Worm (Caenorhabditis elegans): Measurements from ENCODE around the gene F15E6.5.

F15E6.5 gene

DNA sequence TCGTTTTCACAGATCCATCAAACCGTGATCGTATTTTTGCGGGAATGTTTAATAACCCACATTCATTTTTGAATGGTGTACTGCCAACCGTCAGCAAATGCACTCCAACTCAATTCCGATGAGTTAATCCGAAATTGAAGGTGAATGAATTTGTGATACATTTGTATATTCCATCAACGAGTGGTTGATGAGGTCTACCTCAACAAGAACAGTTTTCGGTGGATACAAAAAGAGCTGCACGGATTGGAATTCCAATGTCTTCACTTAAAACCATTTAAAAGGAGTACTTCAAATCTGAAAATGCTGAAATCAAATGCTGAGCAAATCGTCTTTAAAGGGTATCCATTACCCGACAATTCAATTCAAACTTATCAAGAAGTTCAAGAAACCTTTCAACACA lies at the start of gene F15E6.5:
Gene F15E6.5, plus strand, starts transcription at position 301 of the 400 bp plus-strand sequence.
- no peak for TF ChIP-seq ceh-39 (tag; optimal IDR thresholded peaks at IDR 0.05)
- no peak for TF ChIP-seq tbx-8 (GFP tag; optimal IDR thresholded peaks at IDR 0.05)
- no peak for TF ChIP-seq mls-2 (tag; optimal IDR thresholded peaks at IDR 0.05)
- no peak for TF ChIP-seq nhr-2 (tag; optimal IDR thresholded peaks at IDR 0.05)
- no peak for TF ChIP-seq cnd-1 (tag; optimal IDR thresholded peaks at IDR 0.05)
- TF ChIP-seq ztf-11 (tag; optimal IDR thresholded peaks at IDR 0.05) = no peak
- no peak for TF ChIP-seq unc-39 (tag; optimal IDR thresholded peaks at IDR 0.05)
- TF ChIP-seq lin-32 (GFP tag; optimal IDR thresholded peaks at IDR 0.05) = no peak
- no peak for TF ChIP-seq bed-3 (GFP tag; optimal IDR thresholded peaks at IDR 0.05)
- TF ChIP-seq M03D4.4 (tag; optimal IDR thresholded peaks at IDR 0.05) = no peak
- TF ChIP-seq lin-13 (tag; optimal IDR thresholded peaks at IDR 0.05) = no peak
- no peak for TF ChIP-seq snpc-4 (tag; optimal IDR thresholded peaks at IDR 0.05)

DNA sequence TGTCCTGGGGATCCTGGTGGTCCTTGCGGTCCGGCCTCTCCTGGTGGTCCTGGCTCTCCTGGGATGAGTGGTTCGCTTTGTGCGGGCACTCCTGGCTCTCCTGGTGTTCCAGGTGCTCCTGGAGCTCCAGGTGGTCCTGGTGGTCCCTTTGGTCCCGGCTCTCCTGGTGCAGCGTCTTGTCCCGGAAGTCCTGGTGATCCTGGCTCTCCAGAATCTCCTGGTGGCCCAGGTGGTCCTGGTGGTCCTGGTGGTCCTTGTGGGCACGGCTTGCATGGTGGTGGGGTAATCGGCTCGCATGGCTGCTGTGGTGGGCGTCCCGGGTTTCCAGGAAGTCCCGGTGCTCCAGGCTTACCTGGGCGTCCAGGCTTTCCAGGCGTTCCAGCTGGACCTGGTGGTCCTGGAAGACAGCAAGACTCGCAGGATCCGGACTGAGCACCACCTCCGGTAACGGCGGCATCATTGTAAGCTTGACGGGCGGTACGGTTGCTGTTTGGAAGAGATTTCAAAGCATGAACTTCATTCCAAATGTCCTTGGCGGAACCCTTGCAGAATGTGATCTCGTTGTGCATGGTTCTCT lies 45.4 kb upstream of the F15E6.5 start:
- TF ChIP-seq ceh-83 (GFP tag; optimal IDR thresholded peaks at IDR 0.05) (no peak), hlh-1 (tag; optimal IDR thresholded peaks at IDR 0.05) (no peak), nhr-2 (tag; optimal IDR thresholded peaks at IDR 0.05) (no peak), ztf-11 (tag; optimal IDR thresholded peaks at IDR 0.05) (no peak), ceh-39 (tag; optimal IDR thresholded peaks at IDR 0.05) (no peak)

DNA sequence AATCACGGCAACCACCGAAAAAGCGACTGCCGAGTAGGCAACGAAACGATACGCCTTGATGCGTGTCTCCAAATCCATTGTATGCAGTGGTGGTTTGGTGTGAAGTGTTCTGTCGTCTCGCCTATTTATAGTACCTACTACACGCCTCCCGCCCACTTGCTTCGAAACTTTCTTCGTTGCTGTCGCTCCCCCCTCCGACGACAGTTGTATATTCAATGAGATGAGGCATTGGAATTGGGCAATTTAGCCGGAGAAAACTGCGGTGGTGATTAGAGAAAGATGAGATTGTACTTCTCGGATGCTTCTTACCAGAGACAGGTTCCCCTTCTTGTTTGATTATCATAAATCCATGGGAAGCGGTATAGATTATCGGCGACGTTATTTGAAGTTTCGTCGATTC lies 44.9 kb upstream of the F15E6.5 start, which contains the start of gene col-34:
Gene col-34, minus strand, starts transcription at position 101 of the 400 bp plus-strand sequence.
- TF ChIP-seq elt-1 (tag; optimal IDR thresholded peaks at IDR 0.05; ENCODE audit: borderline replicate concordance, insufficient read depth) = no peak
- no peak for TF ChIP-seq ztf-11 (tag; optimal IDR thresholded peaks at IDR 0.05)
- no peak for TF ChIP-seq ceh-83 (GFP tag; optimal IDR thresholded peaks at IDR 0.05)
- TF ChIP-seq lsy-2 (tag; optimal IDR thresholded peaks at IDR 0.05) = no peak
- no peak for TF ChIP-seq lin-32 (GFP tag; optimal IDR thresholded peaks at IDR 0.05)
- TF ChIP-seq sptf-1 (tag; optimal IDR thresholded peaks at IDR 0.05) = no peak
- no peak for TF ChIP-seq ham-2 (GFP tag; optimal IDR thresholded peaks at IDR 0.05)
- no peak for TF ChIP-seq unc-62 (GFP tag; optimal IDR thresholded peaks at IDR 0.05)
- TF ChIP-seq lin-13 (tag; optimal IDR thresholded peaks at IDR 0.05) = no peak
- TF ChIP-seq tbx-8 (GFP tag; optimal IDR thresholded peaks at IDR 0.05) = no peak
- no peak for TF ChIP-seq nhr-12 (tag; optimal IDR thresholded peaks at IDR 0.05)
- no peak for TF ChIP-seq M03D4.4 (tag; optimal IDR thresholded peaks at IDR 0.05)
- no peak for TF ChIP-seq unc-39 (tag; optimal IDR thresholded peaks at IDR 0.05)
- no peak for TF ChIP-seq ces-1 (GFP tag; optimal IDR thresholded peaks at IDR 0.05)
- TF ChIP-seq nhr-2 (tag; optimal IDR thresholded peaks at IDR 0.05) = no peak
- no peak for TF ChIP-seq ceh-43 (GFP tag; optimal IDR thresholded peaks at IDR 0.05)
- TF ChIP-seq pha-4 (tag; optimal IDR thresholded peaks at IDR 0.05) = no peak
- TF ChIP-seq mls-2 (tag; optimal IDR thresholded peaks at IDR 0.05) = no peak

DNA sequence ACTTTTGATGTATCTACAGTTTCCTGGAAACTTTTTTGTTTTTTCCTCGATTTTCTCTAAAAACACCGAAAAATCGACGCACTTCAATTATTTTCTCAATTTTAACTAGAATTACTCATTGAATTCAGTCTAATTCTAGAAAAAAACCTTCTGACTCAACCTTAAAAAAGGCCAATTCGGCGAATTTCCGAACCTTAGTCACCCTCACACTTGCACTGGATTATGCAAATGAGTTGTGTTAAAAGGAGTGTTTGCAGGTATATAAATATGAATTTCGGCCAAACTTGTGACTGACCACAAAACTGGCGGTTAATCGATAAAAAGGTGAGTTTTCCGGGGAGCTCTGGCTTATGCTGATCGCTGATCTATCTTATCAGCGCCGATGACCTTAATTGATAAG lies 42.9 kb upstream of the F15E6.5 start, which contains the start of gene ttr-20:
Gene ttr-20, plus strand, starts transcription at position 301 of the 400 bp plus-strand sequence.
- TF ChIP-seq ceh-43 (GFP tag; optimal IDR thresholded peaks at IDR 0.05) = no peak
- no peak for TF ChIP-seq nhr-2 (tag; optimal IDR thresholded peaks at IDR 0.05)
- no peak for TF ChIP-seq nhr-237 (tag; optimal IDR thresholded peaks at IDR 0.05)
- TF ChIP-seq elt-1 (tag; optimal IDR thresholded peaks at IDR 0.05; ENCODE audit: borderline replicate concordance, insufficient read depth) = no peak
- TF ChIP-seq lin-32 (GFP tag; optimal IDR thresholded peaks at IDR 0.05) = no peak
- TF ChIP-seq nhr-12 (tag; optimal IDR thresholded peaks at IDR 0.05) = no peak
- no peak for TF ChIP-seq blmp-1 (tag; optimal IDR thresholded peaks at IDR 0.05)
- no peak for TF ChIP-seq M03D4.4 (tag; optimal IDR thresholded peaks at IDR 0.05)
- TF ChIP-seq cnd-1 (tag; optimal IDR thresholded peaks at IDR 0.05) = no peak
- no peak for TF ChIP-seq sptf-1 (tag; optimal IDR thresholded peaks at IDR 0.05)
- no peak for TF ChIP-seq ces-1 (GFP tag; optimal IDR thresholded peaks at IDR 0.05)
- no peak for TF ChIP-seq mls-2 (tag; optimal IDR thresholded peaks at IDR 0.05)
- TF ChIP-seq sem-2 (GFP tag; optimal IDR thresholded peaks at IDR 0.05) = no peak
- no peak for TF ChIP-seq elt-3 (tag; optimal IDR thresholded peaks at IDR 0.05)
- TF ChIP-seq lsy-2 (tag; optimal IDR thresholded peaks at IDR 0.05) = no peak
- no peak for TF ChIP-seq unc-39 (tag; optimal IDR thresholded peaks at IDR 0.05)
- TF ChIP-seq flh-1 (GFP tag; optimal IDR thresholded peaks at IDR 0.05) = no peak
- no peak for TF ChIP-seq bed-3 (GFP tag; optimal IDR thresholded peaks at IDR 0.05)
- TF ChIP-seq snpc-4 (tag; optimal IDR thresholded peaks at IDR 0.05) = no peak

DNA sequence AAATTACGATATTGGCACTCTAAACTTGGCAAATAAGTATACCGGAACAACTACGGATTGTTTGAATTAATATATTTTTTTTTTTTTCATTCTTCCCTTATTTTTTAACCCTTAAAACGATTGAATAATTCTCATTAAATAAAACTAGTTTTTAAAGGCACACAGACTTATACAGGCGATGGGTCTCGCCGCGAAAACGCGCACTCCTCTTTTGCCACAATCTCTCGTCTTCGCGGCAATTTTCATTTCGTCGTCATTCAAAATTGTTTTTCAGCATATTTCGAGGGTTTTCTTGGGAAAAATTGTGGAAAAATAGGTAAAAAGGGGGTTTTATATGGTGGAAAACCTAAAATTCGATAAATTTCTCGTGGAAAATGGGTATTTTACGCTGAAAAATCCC lies 42.0 kb upstream of the F15E6.5 start:
- TF ChIP-seq lin-13 (tag; optimal IDR thresholded peaks at IDR 0.05) (peak; percentile 15), ham-2 (GFP tag; optimal IDR thresholded peaks at IDR 0.05) (no peak), ces-1 (GFP tag; optimal IDR thresholded peaks at IDR 0.05) (peak; percentile 68), nhr-12 (tag; optimal IDR thresholded peaks at IDR 0.05) (no peak), unc-120 (tag; optimal IDR thresholded peaks at IDR 0.05; ENCODE audit: poor library complexity, severe bottlenecking) (peak; percentile 42), unc-39 (tag; optimal IDR thresholded peaks at IDR 0.05) (no peak), elt-3 (tag; optimal IDR thresholded peaks at IDR 0.05) (no peak), nhr-76 (tag; optimal IDR thresholded peaks at IDR 0.05) (no peak), blmp-1 (tag; optimal IDR thresholded peaks at IDR 0.05) (no peak), zip-8 (tag; optimal IDR thresholded peaks at IDR 0.05) (no peak), tbx-8 (GFP tag; optimal IDR thresholded peaks at IDR 0.05) (no peak), lin-32 (GFP tag; optimal IDR thresholded peaks at IDR 0.05) (no peak), snpc-4 (tag; optimal IDR thresholded peaks at IDR 0.05) (no peak), mab-5 (tag; optimal IDR thresholded peaks at IDR 0.05) (no peak), M03D4.4 (tag; optimal IDR thresholded peaks at IDR 0.05) (no peak), mep-1 (tag; optimal IDR thresholded peaks at IDR 0.05) (peak; percentile 32), pha-4 (tag; optimal IDR thresholded peaks at IDR 0.05) (peak; percentile 31), ceh-43 (GFP tag; optimal IDR thresholded peaks at IDR 0.05) (no peak), bed-3 (GFP tag; optimal IDR thresholded peaks at IDR 0.05) (no peak), sem-2 (GFP tag; optimal IDR thresholded peaks at IDR 0.05) (no peak), hlh-1 (tag; optimal IDR thresholded peaks at IDR 0.05) (no peak), unc-62 (GFP tag; optimal IDR thresholded peaks at IDR 0.05) (no peak), lsy-2 (tag; optimal IDR thresholded peaks at IDR 0.05) (peak; percentile 70), sptf-1 (tag; optimal IDR thresholded peaks at IDR 0.05) (peak; percentile 29), nhr-28 (tag; optimal IDR thresholded peaks at IDR 0.05) (no peak), nhr-237 (tag; optimal IDR thresholded peaks at IDR 0.05) (no peak), elt-1 (tag; optimal IDR thresholded peaks at IDR 0.05; ENCODE audit: borderline replicate concordance, insufficient read depth) (no peak), ztf-11 (tag; optimal IDR thresholded peaks at IDR 0.05) (no peak), mls-2 (tag; optimal IDR thresholded peaks at IDR 0.05) (no peak), nhr-2 (tag; optimal IDR thresholded peaks at IDR 0.05) (no peak)
